Worm (Caenorhabditis elegans): Measurements from ENCODE around the gene egas-2.
A peak's percentile ranks its signal among the peaks of the same experiment; 100 is the strongest.

egas-2 gene

ce11 chrV:18667179-18667578 is 17.0 kb downstream of the egas-2 start:
- TF ChIP-seq med-1 (GFP tag; optimal IDR thresholded peaks at IDR 0.05; ENCODE audit: insufficient read depth) (no peak), ref-1 (GFP tag; conservative IDR thresholded peaks at IDR 0.05) (no peak), cog-1 (tag; optimal IDR thresholded peaks at IDR 0.05) (no peak), ztf-29 (GFP tag; IDR thresholded peaks at IDR 0.05) (no peak), T22C8.4 (GFP tag; IDR thresholded peaks at IDR 0.05) (no peak), klf-2 (GFP tag; conservative IDR thresholded peaks at IDR 0.05) (no peak), ztf-23 (GFP tag; IDR thresholded peaks at IDR 0.05) (no peak), tab-1 (GFP tag; IDR thresholded peaks at IDR 0.05) (no peak), flt-1 (GFP tag; IDR thresholded peaks at IDR 0.05) (no peak)

ce11 chrV:18670017-18670416 is 19.9 kb downstream of the egas-2 start, which contains the start of gene Y69H2.10:
Y69H2.10 (plus strand) TSS chrV:18670317.
- TF ChIP-seq ztf-23 (GFP tag; IDR thresholded peaks at IDR 0.05) (no peak), T22C8.4 (GFP tag; IDR thresholded peaks at IDR 0.05) (no peak), med-1 (GFP tag; optimal IDR thresholded peaks at IDR 0.05; ENCODE audit: insufficient read depth) (no peak), ztf-29 (GFP tag; IDR thresholded peaks at IDR 0.05) (no peak), klf-2 (GFP tag; conservative IDR thresholded peaks at IDR 0.05) (no peak), cog-1 (tag; optimal IDR thresholded peaks at IDR 0.05) (no peak), tab-1 (GFP tag; IDR thresholded peaks at IDR 0.05) (no peak)

- TF ChIP-seq ref-1 (GFP tag; conservative IDR thresholded peaks at IDR 0.05) (no peak), cog-1 (tag; optimal IDR thresholded peaks at IDR 0.05) (no peak), ztf-23 (GFP tag; IDR thresholded peaks at IDR 0.05) (no peak), ztf-29 (GFP tag; IDR thresholded peaks at IDR 0.05) (no peak), T22C8.4 (GFP tag; IDR thresholded peaks at IDR 0.05) (no peak), klf-2 (GFP tag; conservative IDR thresholded peaks at IDR 0.05) (no peak), med-1 (GFP tag; optimal IDR thresholded peaks at IDR 0.05; ENCODE audit: insufficient read depth) (no peak), tab-1 (GFP tag; IDR thresholded peaks at IDR 0.05) (no peak), flt-1 (GFP tag; IDR thresholded peaks at IDR 0.05) (no peak)
These were observed 21.7 kb downstream of the egas-2 start for ce11 chrV:18671811-18672210.

ce11 chrV:18674367-18674766 is 24.2 kb downstream of the egas-2 start:
- no peak for TF ChIP-seq tab-1 (GFP tag; IDR thresholded peaks at IDR 0.05)
- no peak for TF ChIP-seq med-1 (GFP tag; optimal IDR thresholded peaks at IDR 0.05; ENCODE audit: insufficient read depth)
- TF ChIP-seq T22C8.4 (GFP tag; IDR thresholded peaks at IDR 0.05): no peak
- no peak for TF ChIP-seq ref-1 (GFP tag; conservative IDR thresholded peaks at IDR 0.05)
- TF ChIP-seq ztf-23 (GFP tag; IDR thresholded peaks at IDR 0.05): no peak
- TF ChIP-seq klf-2 (GFP tag; conservative IDR thresholded peaks at IDR 0.05): no peak
- no peak for TF ChIP-seq cog-1 (tag; optimal IDR thresholded peaks at IDR 0.05)
- no peak for TF ChIP-seq ztf-29 (GFP tag; IDR thresholded peaks at IDR 0.05)

ce11 chrV:18675390-18675789 is 25.2 kb downstream of the egas-2 start:
- peak; percentile 60 for TF ChIP-seq T22C8.4 (GFP tag; IDR thresholded peaks at IDR 0.05)

- TF ChIP-seq tab-1 (GFP tag; IDR thresholded peaks at IDR 0.05) (no peak), ref-1 (GFP tag; conservative IDR thresholded peaks at IDR 0.05) (no peak), ztf-23 (GFP tag; IDR thresholded peaks at IDR 0.05) (no peak), flt-1 (GFP tag; IDR thresholded peaks at IDR 0.05) (no peak), ztf-29 (GFP tag; IDR thresholded peaks at IDR 0.05) (no peak), klf-2 (GFP tag; conservative IDR thresholded peaks at IDR 0.05) (no peak), med-1 (GFP tag; optimal IDR thresholded peaks at IDR 0.05; ENCODE audit: insufficient read depth) (no peak), T22C8.4 (GFP tag; IDR thresholded peaks at IDR 0.05) (no peak), cog-1 (tag; optimal IDR thresholded peaks at IDR 0.05) (no peak)
These were observed 34.4 kb downstream of the egas-2 start, which contains the start of gene Y69H2.17 for ce11 chrV:18684455-18684987. Y69H2.17 (plus strand) TSS chrV:18684937.

DNA sequence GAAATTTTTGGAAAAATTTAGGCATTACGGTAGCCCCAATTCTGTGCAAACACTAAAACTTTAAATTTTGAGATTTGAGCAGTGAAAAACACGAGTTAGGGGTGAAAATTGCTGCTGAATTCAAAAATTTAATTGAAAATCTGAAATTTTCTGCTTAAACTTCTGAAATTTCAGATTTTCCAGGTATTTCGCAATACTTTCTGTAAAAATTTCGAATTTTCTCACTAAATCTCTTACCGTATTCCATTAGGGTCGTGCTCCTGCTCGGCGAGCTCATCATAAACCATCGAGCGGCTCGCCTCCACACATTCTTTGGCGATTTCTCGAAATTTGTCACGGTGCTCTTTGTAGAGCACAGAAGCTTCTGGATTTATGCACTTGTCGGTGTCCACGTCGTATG is 37.2 kb downstream of the egas-2 start:
- TF ChIP-seq ztf-29 (GFP tag; IDR thresholded peaks at IDR 0.05): no peak
- TF ChIP-seq klf-2 (GFP tag; conservative IDR thresholded peaks at IDR 0.05): no peak
- no peak for TF ChIP-seq ref-1 (GFP tag; conservative IDR thresholded peaks at IDR 0.05)
- no peak for TF ChIP-seq cog-1 (tag; optimal IDR thresholded peaks at IDR 0.05)
- TF ChIP-seq med-1 (GFP tag; optimal IDR thresholded peaks at IDR 0.05; ENCODE audit: insufficient read depth): no peak

DNA sequence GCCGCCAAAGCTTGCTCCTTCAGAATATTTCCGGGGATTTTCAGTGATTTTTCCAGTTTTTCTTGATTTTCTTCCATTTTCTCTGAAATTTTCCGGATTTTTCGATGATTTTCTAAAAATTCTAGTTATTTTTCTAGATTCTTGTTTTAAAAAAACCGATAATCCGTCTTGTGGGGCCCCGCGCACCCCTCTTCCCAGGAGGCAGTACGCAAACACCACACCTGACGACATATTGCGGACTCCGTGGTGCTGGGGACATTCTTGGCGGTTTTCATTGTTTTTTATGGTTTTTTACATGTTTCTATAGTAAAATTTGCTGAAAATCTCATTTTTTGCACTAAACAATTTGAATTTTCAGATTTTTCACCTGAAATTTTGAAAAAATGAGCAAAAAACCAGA is 39.5 kb downstream of the egas-2 start, which contains the start of the genes ubc-19 and Y69H2.7:
TSS of gene ubc-19 (minus strand) at position 82 of the 400 bp plus-strand sequence.
TSS of gene Y69H2.7 (plus strand) at position 309 of the 400 bp plus-strand sequence.
- TF ChIP-seq klf-2 (GFP tag; conservative IDR thresholded peaks at IDR 0.05) (no peak), ztf-23 (GFP tag; IDR thresholded peaks at IDR 0.05) (no peak), ztf-29 (GFP tag; IDR thresholded peaks at IDR 0.05) (no peak), ref-1 (GFP tag; conservative IDR thresholded peaks at IDR 0.05) (no peak), flt-1 (GFP tag; IDR thresholded peaks at IDR 0.05) (no peak), T22C8.4 (GFP tag; IDR thresholded peaks at IDR 0.05) (no peak), cog-1 (tag; optimal IDR thresholded peaks at IDR 0.05) (no peak), med-1 (GFP tag; optimal IDR thresholded peaks at IDR 0.05; ENCODE audit: insufficient read depth) (no peak), tab-1 (GFP tag; IDR thresholded peaks at IDR 0.05) (no peak)

DNA sequence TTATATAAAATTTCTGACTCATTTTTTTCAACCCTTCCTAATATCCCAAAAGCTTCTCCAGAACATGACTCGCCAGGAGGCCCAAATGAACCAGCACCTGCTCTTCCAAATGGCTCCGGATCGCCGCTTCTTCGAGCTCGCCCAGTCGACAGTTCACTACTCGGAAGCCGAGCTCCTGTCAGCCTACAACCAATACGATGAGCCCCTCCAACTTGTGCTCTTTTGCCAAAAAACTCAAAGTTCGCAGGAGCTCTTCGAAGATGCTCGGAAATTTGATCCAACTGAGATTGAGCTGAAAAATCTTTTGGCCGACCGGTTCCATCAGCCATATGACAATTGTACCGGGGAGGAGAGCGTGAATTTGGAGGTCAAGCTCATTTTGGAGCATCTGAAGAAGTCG is 45.3 kb downstream of the egas-2 start:
- TF ChIP-seq ref-1 (GFP tag; conservative IDR thresholded peaks at IDR 0.05) (no peak), med-1 (GFP tag; optimal IDR thresholded peaks at IDR 0.05; ENCODE audit: insufficient read depth) (no peak), T22C8.4 (GFP tag; IDR thresholded peaks at IDR 0.05) (no peak), tab-1 (GFP tag; IDR thresholded peaks at IDR 0.05) (no peak), flt-1 (GFP tag; IDR thresholded peaks at IDR 0.05) (no peak), ztf-23 (GFP tag; IDR thresholded peaks at IDR 0.05) (no peak), ztf-29 (GFP tag; IDR thresholded peaks at IDR 0.05) (no peak), cog-1 (tag; optimal IDR thresholded peaks at IDR 0.05) (no peak), klf-2 (GFP tag; conservative IDR thresholded peaks at IDR 0.05) (no peak)

DNA sequence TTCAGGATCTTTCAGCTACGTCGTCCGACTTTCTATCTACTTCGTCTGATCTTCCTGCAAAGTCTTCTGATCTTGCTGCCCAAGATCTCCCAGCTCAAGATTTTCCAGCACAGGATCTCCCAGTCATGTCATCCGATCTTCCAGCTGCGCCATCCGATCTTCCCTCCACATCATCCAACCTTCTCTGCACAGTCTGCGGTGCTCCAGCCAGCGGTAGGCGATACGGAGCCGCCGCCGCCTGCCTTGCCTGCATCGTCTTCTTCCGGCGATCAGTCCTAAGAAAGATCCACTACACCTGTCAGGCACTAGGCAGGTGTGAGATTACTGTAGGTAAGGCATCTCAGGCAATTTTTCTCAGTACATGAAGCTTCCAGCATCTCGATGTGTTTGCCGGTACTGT is 49.2 kb downstream of the egas-2 start, which contains the start of gene nhr-241:
TSS of gene nhr-241 (plus strand) at position 126 of the 400 bp plus-strand sequence.
- TF ChIP-seq ztf-29 (GFP tag; IDR thresholded peaks at IDR 0.05) (no peak), ref-1 (GFP tag; conservative IDR thresholded peaks at IDR 0.05) (no peak), klf-2 (GFP tag; conservative IDR thresholded peaks at IDR 0.05) (no peak), flt-1 (GFP tag; IDR thresholded peaks at IDR 0.05) (no peak), cog-1 (tag; optimal IDR thresholded peaks at IDR 0.05) (no peak), tab-1 (GFP tag; IDR thresholded peaks at IDR 0.05) (no peak), ztf-23 (GFP tag; IDR thresholded peaks at IDR 0.05) (no peak), T22C8.4 (GFP tag; IDR thresholded peaks at IDR 0.05) (no peak), med-1 (GFP tag; optimal IDR thresholded peaks at IDR 0.05; ENCODE audit: insufficient read depth) (no peak)
